Worm (Caenorhabditis elegans): ENCODE data around the gene osm-6.

ce11 chrV:11975233-11975632 lies 48.0 kb upstream of the osm-6 start, which contains the start of gene cpr-1:
- TF ChIP-seq fkh-10 (GFP tag; optimal IDR thresholded peaks at IDR 0.05) (no peak), aly-2 (tag; optimal IDR thresholded peaks at IDR 0.05) (no peak), ama-1 (optimal IDR thresholded peaks at IDR 0.05) (no peak), nhr-47 (tag; optimal IDR thresholded peaks at IDR 0.05) (no peak), hlh-17 (GFP tag; optimal IDR thresholded peaks at IDR 0.05; ENCODE audit: borderline replicate concordance) (no peak), ceh-82 (tag; optimal IDR thresholded peaks at IDR 0.05) (no peak), ces-1 (GFP tag; optimal IDR thresholded peaks at IDR 0.05) (no peak), C16A3.4 (tag; optimal IDR thresholded peaks at IDR 0.05) (no peak), ztf-11 (tag; optimal IDR thresholded peaks at IDR 0.05) (no peak), nhr-84 (tag; optimal IDR thresholded peaks at IDR 0.05) (no peak), mab-9 (GFP tag; IDR thresholded peaks at IDR 0.05) (no peak)

Measured in whole organism, L1 larva.